Worm (Caenorhabditis elegans): ENCODE data around the gene mec-12.
A peak's percentile ranks its signal among the peaks of the same experiment; 100 is the strongest.

DNA sequence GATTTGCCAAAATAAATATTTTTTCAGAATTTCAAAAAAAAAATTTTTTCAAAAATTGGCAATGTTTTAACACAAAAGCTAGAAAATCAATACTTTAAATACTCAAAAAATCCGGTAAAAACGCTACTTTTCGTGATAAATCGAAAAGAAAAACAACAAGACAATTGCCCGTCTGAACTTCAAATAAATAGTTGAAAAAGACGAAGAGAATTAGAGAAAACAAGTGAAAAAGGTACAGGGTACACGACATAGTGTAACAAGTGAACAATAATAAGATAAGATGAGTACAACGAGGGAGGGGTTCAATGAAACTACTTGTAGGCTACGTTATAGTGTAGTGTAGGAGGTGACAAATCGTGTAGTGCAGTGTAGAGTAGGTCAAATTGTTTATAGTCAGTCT is 34.5 kb downstream of the mec-12 start:
- TF ChIP-seq elt-3 (tag; optimal IDR thresholded peaks at IDR 0.05) (peak in 1 of 6 experiments; percentile 24), lin-14 (GFP tag; optimal IDR thresholded peaks at IDR 0.05) (peak; percentile 46), hlh-4 (tag; optimal IDR thresholded peaks at IDR 0.05) (no peak)

Measured in whole organism, L1 larva.